Fruit fly (Drosophila melanogaster) whole organism, embryonic: ENCODE data around the gene CG17230.

Experiments
- Adf1 ChIP-seq: fragments of 200-800 bp; sonication (Bioruptor generic); IDR thresholded peaks from 2 replicates; pipeline ENCODE4 v1.3.6; 2022; ENCODE audit warnings: missing biosample characterization, missing genetic modification characterization
- Atf-2 ChIP-seq: fragments of 200-800 bp; sonication (Bioruptor generic); optimal IDR thresholded peaks from 2 replicates; lab custom pipeline; 2016; ENCODE audit warnings: missing biosample characterization, missing genetic modification characterization
- CG10431 ChIP-seq: fragments of 200-800 bp; sonication (Bioruptor generic); optimal IDR thresholded peaks from 3 replicates; lab custom pipeline; 2018; ENCODE audit warnings: missing biosample characterization, mild to moderate bottlenecking, missing genetic modification characterization
- CG10543 ChIP-seq: fragments of 200-800 bp; sonication (Bioruptor generic); optimal IDR thresholded peaks from 3 replicates; lab custom pipeline; 2017; ENCODE audit warnings: missing biosample characterization, mild to moderate bottlenecking, missing genetic modification characterization, moderate library complexity
- CG12391 ChIP-seq: fragments of 200-800 bp; sonication (Bioruptor generic); optimal IDR thresholded peaks from 3 replicates; lab custom pipeline; 2018; ENCODE audit warnings: missing biosample characterization, mild to moderate bottlenecking, missing genetic modification characterization, moderate library complexity
- CG13624 ChIP-seq: fragments of 200-800 bp; sonication (Bioruptor generic); optimal IDR thresholded peaks from 2 replicates; lab custom pipeline; 2016; ENCODE audit warnings: missing biosample characterization, missing genetic modification characterization
- CG14014 ChIP-seq: fragments of 200-800 bp; sonication (Bioruptor generic); IDR thresholded peaks from 2 replicates; pipeline ENCODE4 v1.3.6; 2022; ENCODE audit warnings: missing biosample characterization, missing genetic modification characterization
- CG16815 ChIP-seq: fragments of 200-800 bp; sonication (Bioruptor generic); optimal IDR thresholded peaks from 3 replicates; lab custom pipeline; 2017; ENCODE audit warnings: missing biosample characterization, mild to moderate bottlenecking, missing genetic modification characterization
- CG18476 ChIP-seq: fragments of 200-800 bp; sonication (Bioruptor generic); optimal IDR thresholded peaks from 2 replicates; lab custom pipeline; 2016; ENCODE audit warnings: missing biosample characterization, mild to moderate bottlenecking, missing genetic modification characterization
- CG18599 ChIP-seq: fragments of 200-800 bp; sonication (Bioruptor generic); optimal IDR thresholded peaks from 3 replicates; lab custom pipeline; 2017; ENCODE audit warnings: missing biosample characterization, missing genetic modification characterization, mild to moderate bottlenecking, moderate library complexity, missing genetic modification reagents
- CG2120 ChIP-seq: fragments of 200-800 bp; sonication (Bioruptor generic); optimal IDR thresholded peaks from 3 replicates; lab custom pipeline; 2016; ENCODE audit warnings: missing biosample characterization, missing genetic modification characterization
- CG2889 ChIP-seq: fragments of 200-800 bp; sonication (Bioruptor generic); IDR thresholded peaks from 3 replicates; pipeline ENCODE4 v1.3.6; 2022; ENCODE audit warnings: missing biosample characterization, missing genetic modification characterization
- CG30403 ChIP-seq: fragments of 200-800 bp; sonication (Bioruptor generic); optimal IDR thresholded peaks from 3 replicates; lab custom pipeline; 2016; ENCODE audit warnings: missing biosample characterization, missing genetic modification characterization
- CG31388 ChIP-seq: fragments of 200-800 bp; sonication (Bioruptor generic); optimal IDR thresholded peaks from 2 replicates; lab custom pipeline; 2016; ENCODE audit warnings: missing biosample characterization, missing genetic modification characterization
- CG3838 ChIP-seq: fragments of 200-800 bp; sonication (Bioruptor generic); optimal IDR thresholded peaks from 3 replicates; lab custom pipeline; 2016; ENCODE audit warnings: missing biosample characterization, missing genetic modification characterization
- CG4424 ChIP-seq: fragments of 200-800 bp; sonication (Bioruptor generic); optimal IDR thresholded peaks from 3 replicates; lab custom pipeline; 2016; ENCODE audit warnings: missing biosample characterization, missing genetic modification characterization
- CG8359 ChIP-seq: fragments of 200-800 bp; sonication (Bioruptor generic); optimal IDR thresholded peaks from 2 replicates; lab custom pipeline; 2017; ENCODE audit warnings: missing biosample characterization, mild to moderate bottlenecking, missing genetic modification characterization, borderline replicate concordance
- CoRest ChIP-seq: fragments of 200-800 bp; sonication (Bioruptor generic); optimal IDR thresholded peaks from 3 replicates; lab custom pipeline; 2018; ENCODE audit warnings: missing biosample characterization, mild to moderate bottlenecking, missing genetic modification characterization, moderate library complexity
- E2f2 ChIP-seq: fragments of 200-800 bp; sonication (Bioruptor generic); IDR thresholded peaks from 2 replicates; pipeline ENCODE4 v1.3.6; 2022; ENCODE audit warnings: missing biosample characterization, missing genetic modification characterization
- Elba2 ChIP-seq: fragments of 200-800 bp; sonication (Bioruptor generic); optimal IDR thresholded peaks from 3 replicates; lab custom pipeline; 2016; ENCODE audit warnings: missing biosample characterization, missing genetic modification characterization
- Hmx ChIP-seq: fragments of 200-800 bp; sonication (Bioruptor generic); optimal IDR thresholded peaks from 2 replicates; lab custom pipeline; 2016; ENCODE audit warnings: missing biosample characterization, missing genetic modification characterization
- Med ChIP-seq: fragments of 200-800 bp; sonication (Bioruptor generic); peaks from one replicate; lab custom pipeline; 2016; ENCODE audit warnings: missing biosample characterization, missing genetic modification characterization, mild to moderate bottlenecking, inconsistent platforms, moderate library complexity
- NfI ChIP-seq: fragments of 200-800 bp; sonication (Bioruptor generic); optimal IDR thresholded peaks from 3 replicates; lab custom pipeline; 2018; ENCODE audit warnings: missing biosample characterization, mild to moderate bottlenecking, missing genetic modification characterization, moderate library complexity
- Oli ChIP-seq: fragments of 200-800 bp; sonication (Bioruptor generic); optimal IDR thresholded peaks from 2 replicates; lab custom pipeline; 2018; ENCODE audit warnings: missing biosample characterization, mild to moderate bottlenecking, missing genetic modification characterization, moderate library complexity
- Poxn ChIP-seq: fragments of 200-800 bp; sonication (Bioruptor generic); IDR thresholded peaks from 2 replicates; pipeline ENCODE4 v1.3.6; 2022; ENCODE audit warnings: missing biosample characterization, missing genetic modification characterization
- Rfx ChIP-seq: fragments of 200-800 bp; sonication (Bioruptor generic); IDR thresholded peaks from 2 replicates; pipeline ENCODE4 v1.3.6; 2022; ENCODE audit warnings: missing biosample characterization, missing genetic modification characterization
- Six4 ChIP-seq: fragments of 200-800 bp; sonication (Bioruptor generic); optimal IDR thresholded peaks from 2 replicates; lab custom pipeline; 2016; ENCODE audit warnings: missing biosample characterization, missing genetic modification characterization
- Stat92E ChIP-seq, 3 experiments: fragments of >200 bp in 2 of 3; fragments of 200-800 bp in 1 of 3; sonication (Bioruptor generic) in 1 of 3; optimal IDR thresholded peaks; 2 replicates each; lab custom pipeline; 2017 to 2019; ENCODE audit warnings: missing biosample characterization in 3 of 3, missing genetic modification characterization in 3 of 3, mild to moderate bottlenecking in 1 of 3, moderate library complexity in 1 of 3
- ab ChIP-seq: fragments of 200-800 bp; sonication (Bioruptor generic); optimal IDR thresholded peaks from 2 replicates; lab custom pipeline; 2016; ENCODE audit warnings: missing biosample characterization, missing genetic modification characterization
- aop ChIP-seq: fragments of 200-800 bp; sonication (Bioruptor generic); IDR thresholded peaks from 2 replicates; pipeline ENCODE4 v1.3.6; 2022; ENCODE audit warnings: missing biosample characterization, missing genetic modification characterization
- ase ChIP-seq: fragments of 200-800 bp; sonication (Bioruptor generic); IDR thresholded peaks from 3 replicates; pipeline ENCODE4 v1.3.6; 2022; ENCODE audit warnings: missing biosample characterization, missing genetic modification characterization
- btn ChIP-seq: fragments of 200-800 bp; sonication (Bioruptor generic); optimal IDR thresholded peaks from 2 replicates; lab custom pipeline; 2016; ENCODE audit warnings: missing biosample characterization, missing genetic modification characterization
- cg ChIP-seq: fragments of 200-800 bp; sonication (Bioruptor generic); optimal IDR thresholded peaks from 3 replicates; lab custom pipeline; 2019; ENCODE audit warnings: missing biosample characterization, mild to moderate bottlenecking, missing genetic modification characterization, moderate library complexity
- crp ChIP-seq, 2 experiments: fragments of 200-800 bp; sonication (Bioruptor generic); optimal IDR thresholded peaks; 2 replicates in 1 of 2; 3 replicates in 1 of 2; lab custom pipeline; 2017; ENCODE audit warnings: missing biosample characterization in 2 of 2, missing genetic modification characterization in 2 of 2, mild to moderate bottlenecking in 1 of 2, moderate library complexity in 1 of 2
- dan ChIP-seq: fragments of 200-800 bp; sonication (Bioruptor generic); IDR thresholded peaks from 2 replicates; pipeline ENCODE4 v1.3.6; 2022; ENCODE audit warnings: missing biosample characterization, missing genetic modification characterization
- dati ChIP-seq: fragments of 200-800 bp; sonication (Bioruptor generic); IDR thresholded peaks from 2 replicates; pipeline ENCODE4 v1.3.6; 2022; ENCODE audit warnings: missing biosample characterization, missing genetic modification characterization
- dmrt11E ChIP-seq: fragments of 200-800 bp; sonication (Bioruptor generic); optimal IDR thresholded peaks from 3 replicates; lab custom pipeline; 2018; ENCODE audit warnings: missing biosample characterization, mild to moderate bottlenecking, missing genetic modification characterization, moderate library complexity
- fd96Cb ChIP-seq: fragments of 200-800 bp; sonication (Bioruptor generic); optimal IDR thresholded peaks from 2 replicates; lab custom pipeline; 2018; ENCODE audit warnings: missing biosample characterization, mild to moderate bottlenecking, missing genetic modification characterization, moderate library complexity
- ftz-f1 ChIP-seq: fragments of 200-800 bp; sonication (Bioruptor generic); optimal IDR thresholded peaks from 2 replicates; lab custom pipeline; 2016; ENCODE audit warnings: missing biosample characterization, missing genetic modification characterization
- ham ChIP-seq: fragments of 200-800 bp; sonication (Bioruptor generic); IDR thresholded peaks from 2 replicates; pipeline ENCODE4 v1.3.6; 2022; ENCODE audit warnings: missing biosample characterization, missing genetic modification characterization
- hth ChIP-seq: fragments of >200 bp; optimal IDR thresholded peaks from 2 replicates; lab custom pipeline; 2017; ENCODE audit warnings: inconsistent platforms
- lola ChIP-seq, 3 experiments: fragments of >200 bp in 2 of 3; fragments of 200-800 bp in 1 of 3; sonication (Bioruptor generic) in 1 of 3; optimal IDR thresholded peaks; 2 replicates each; lab custom pipeline; 2017 to 2019; ENCODE audit warnings: missing biosample characterization in 3 of 3, missing genetic modification characterization in 3 of 3, mild to moderate bottlenecking in 1 of 3, moderate library complexity in 1 of 3
- peb ChIP-seq: fragments of 200-800 bp; sonication (Bioruptor generic); IDR thresholded peaks from 2 replicates; pipeline ENCODE4 v1.3.6; 2022; ENCODE audit warnings: missing biosample characterization, missing genetic modification characterization
- ro ChIP-seq: fragments of 200-800 bp; sonication (Bioruptor generic); IDR thresholded peaks from 2 replicates; pipeline ENCODE4 v1.3.6; 2022; ENCODE audit warnings: missing biosample characterization, missing genetic modification characterization
- scrt ChIP-seq: fragments of 200-800 bp; sonication (Bioruptor generic); optimal IDR thresholded peaks from 2 replicates; lab custom pipeline; 2018; ENCODE audit warnings: missing biosample characterization, mild to moderate bottlenecking, missing genetic modification characterization, moderate library complexity
- sna ChIP-seq: fragments of 200-800 bp; sonication (Bioruptor generic); IDR thresholded peaks from 2 replicates; pipeline ENCODE4 v1.3.6; 2022; ENCODE audit warnings: missing biosample characterization, missing genetic modification characterization; ENCODE audit not compliant: partially characterized antibody
- sob ChIP-seq: fragments of 200-800 bp; sonication (Bioruptor generic); IDR thresholded peaks from 2 replicates; pipeline ENCODE4 v1.3.6; 2022; ENCODE audit warnings: missing biosample characterization, missing genetic modification characterization
- twi ChIP-seq: fragments of 200-800 bp; optimal IDR thresholded peaks from 2 replicates; lab custom pipeline; 2019; ENCODE audit warnings: missing biosample characterization, mild to moderate bottlenecking, missing genetic modification characterization, moderate library complexity
- zen ChIP-seq: fragments of 200-800 bp; sonication (Bioruptor generic); optimal IDR thresholded peaks from 3 replicates; lab custom pipeline; 2018; ENCODE audit warnings: missing biosample characterization, mild to moderate bottlenecking, missing genetic modification characterization, moderate library complexity

The CG17230 gene

DNA sequence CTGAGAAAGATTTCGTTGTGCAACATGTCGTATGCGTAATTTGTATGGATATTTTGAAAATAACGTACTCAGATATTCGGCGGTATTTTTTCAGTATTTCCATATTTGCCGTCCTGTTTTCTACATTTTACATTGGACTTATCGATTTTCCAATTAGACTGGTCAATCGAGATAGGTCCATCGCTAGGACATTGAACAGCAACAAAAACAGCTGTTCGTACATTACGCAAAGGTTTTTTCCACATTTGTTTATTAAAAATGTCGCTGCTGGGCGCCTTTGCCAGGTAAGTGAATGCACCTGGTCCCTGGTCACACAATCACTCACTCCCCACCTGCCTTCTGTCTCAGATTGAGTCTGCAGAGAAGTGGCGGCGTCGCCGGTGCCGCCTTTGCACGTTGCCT is 29.9 kb upstream of the CG17230 start, which contains the start of gene mRpL40 (continued):
- no peak for TF ChIP-seq peb (GFP tag; lab: Robert Waterston, UW)
- TF ChIP-seq CG10431 (GFP tag; lab: Kevin White, UChicago): no peak
- TF ChIP-seq sna (GFP tag; lab: Robert Waterston, UW): peak; percentile 42; the same call in 1 of the 2 replicates
- TF ChIP-seq crp (GFP tag; optimal IDR thresholded peaks at IDR 0.05; lab: Kevin White, UChicago): peak; percentile 60 to 91
- TF ChIP-seq CoRest (tag; lab: Kevin White, UChicago): no peak
- no peak for TF ChIP-seq dan (GFP tag; lab: Robert Waterston, UW)
- no peak for TF ChIP-seq Med (GFP tag; lab: Kevin White, UChicago)
- TF ChIP-seq Elba2 (GFP tag; lab: Kevin White, UChicago): no peak
- no peak for TF ChIP-seq Six4 (GFP tag; lab: Kevin White, UChicago)
- TF ChIP-seq CG16815 (GFP tag; lab: Kevin White, UChicago): no peak
- TF ChIP-seq CG13624 (GFP tag; lab: Kevin White, UChicago): no peak
- TF ChIP-seq lola (GFP tag; optimal IDR thresholded peaks at IDR 0.05; lab: Kevin White, UChicago): no peak

DNA sequence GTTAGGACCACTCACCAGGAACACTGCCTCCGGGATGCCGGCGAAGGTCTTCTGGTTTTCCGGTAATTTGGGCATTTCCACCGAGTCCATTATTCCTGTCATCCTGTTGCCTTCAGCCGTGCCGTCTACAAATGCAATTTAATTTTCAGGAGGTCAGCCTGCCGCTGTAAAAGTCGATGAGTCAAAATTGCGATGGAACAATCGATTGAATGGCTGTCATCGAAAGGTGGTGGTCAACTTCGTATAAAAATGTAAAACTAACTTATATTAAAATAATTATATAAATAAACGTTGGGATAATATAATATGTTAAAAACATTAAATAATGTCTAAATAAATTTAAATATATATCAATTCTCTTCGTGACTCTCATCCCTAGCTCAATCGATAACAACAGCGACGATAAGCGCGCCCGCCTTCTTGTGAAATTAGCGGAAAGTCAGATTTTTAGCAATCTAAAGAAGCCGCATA is 27.9 kb upstream of the CG17230 start, which contains the start of the genes mgr and Irbp:
TSS of gene mgr (minus strand) at position 209 of the 471 bp plus-strand sequence.
TSS of gene Irbp (plus strand) at position 381 of the 471 bp plus-strand sequence.
- TF ChIP-seq CG14014 (GFP tag; lab: Robert Waterston, UW): peak; percentile 92
- TF ChIP-seq zen (tag; lab: Kevin White, UChicago): peak; percentile 95
- peak; percentile 87 for TF ChIP-seq E2f2 (GFP tag; lab: Robert Waterston, UW)
- peak; percentile 89 for TF ChIP-seq Oli (tag; lab: Kevin White, UChicago)
- peak; percentile 78; the same call in 2 of the 3 replicates for TF ChIP-seq CG2889
- TF ChIP-seq Hmx (GFP tag; lab: Kevin White, UChicago): no peak
- peak; percentile 98 for TF ChIP-seq sob
- no peak for TF ChIP-seq btn
- TF ChIP-seq dati: no peak
- TF ChIP-seq Rfx (GFP tag; lab: Robert Waterston, UW): peak; percentile 97
- TF ChIP-seq CG30403 (GFP tag; lab: Kevin White, UChicago): peak; percentile 92
- peak; percentile 76; the same call in 1 of the 2 replicates for TF ChIP-seq Adf1 (GFP tag; lab: Robert Waterston, UW)
- no peak; the same call in 1 of the 2 replicates for TF ChIP-seq ham (GFP tag; lab: Robert Waterston, UW)
- peak; percentile 90 for TF ChIP-seq fd96Cb (tag; lab: Kevin White, UChicago)
- TF ChIP-seq CG4424: peak; percentile 90
- peak; percentile 91 for TF ChIP-seq NfI
- no peak for TF ChIP-seq CG10543 (GFP tag; lab: Kevin White, UChicago)
- TF ChIP-seq ro (GFP tag; lab: Robert Waterston, UW): peak; percentile 84
- peak in 1 of 3 experiments; percentile 77 for TF ChIP-seq Stat92E (GFP tag; optimal IDR thresholded peaks at IDR 0.05; lab: Kevin White, UChicago)
- peak; percentile 80 for TF ChIP-seq CG18476
- TF ChIP-seq dmrt11E (tag; lab: Kevin White, UChicago): peak; percentile 95
- peak; percentile 91 for TF ChIP-seq ase (GFP tag; lab: Robert Waterston, UW)
- TF ChIP-seq scrt (GFP tag; lab: Kevin White, UChicago): peak; percentile 73
- TF ChIP-seq aop (GFP tag; lab: Robert Waterston, UW): no peak
- TF ChIP-seq cg (GFP tag; lab: Kevin White, UChicago): no peak
- TF ChIP-seq Poxn (GFP tag; lab: Robert Waterston, UW): peak; percentile 82
- peak; percentile 87 for TF ChIP-seq twi (tag; lab: Kevin White, UChicago)
- no peak for TF ChIP-seq hth (lab: Kevin White, UChicago)
- TF ChIP-seq ftz-f1 (GFP tag; lab: Kevin White, UChicago): peak; percentile 23
- TF ChIP-seq CG3838 (GFP tag; lab: Kevin White, UChicago): peak; percentile 5
- TF ChIP-seq CG8359 (GFP tag; lab: Kevin White, UChicago): peak; percentile 75
- peak; percentile 11 for TF ChIP-seq Atf-2 (GFP tag; lab: Kevin White, UChicago)
- TF ChIP-seq CG2120: peak; percentile 84
- peak; percentile 65 for TF ChIP-seq CG31388
- TF ChIP-seq CG12391 (tag; lab: Kevin White, UChicago): peak; percentile 97
- no peak for TF ChIP-seq ab (GFP tag; lab: Kevin White, UChicago)
- peak; percentile 94 for TF ChIP-seq CG18599 (GFP tag; lab: Kevin White, UChicago)
